Worm (Caenorhabditis elegans): Measurements from ENCODE around the gene far-4.

DNA sequence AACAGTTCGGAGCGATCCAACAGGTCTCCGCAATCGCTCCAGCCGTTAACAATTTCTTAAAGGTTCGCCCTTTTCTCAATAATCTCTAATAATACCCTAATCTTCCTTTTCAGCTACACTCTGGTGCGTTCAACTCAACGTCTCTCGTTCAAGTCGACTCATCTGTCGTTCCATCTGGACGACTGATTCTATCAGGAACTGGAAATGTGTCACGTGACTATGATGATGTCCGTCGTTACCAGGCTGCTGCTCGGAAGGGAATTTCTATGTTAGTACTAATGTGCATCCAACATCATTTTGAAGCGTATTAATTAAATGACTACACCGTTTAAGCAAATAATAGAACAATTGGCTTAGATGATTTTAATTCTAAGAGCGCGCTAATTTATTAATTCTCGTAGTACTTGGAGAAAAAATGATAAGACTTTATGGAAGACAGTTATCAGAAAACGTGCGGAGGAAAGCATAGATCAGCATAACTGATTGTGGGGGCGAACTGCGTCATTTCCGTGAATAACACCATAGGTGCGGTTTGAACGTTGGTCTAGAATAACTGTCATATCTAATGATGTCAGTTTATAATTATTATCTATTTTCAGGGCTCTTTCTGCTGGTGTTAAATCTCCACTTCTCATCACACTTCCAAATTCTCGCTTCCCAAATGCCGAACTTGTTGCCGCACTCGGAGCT, 44.5 kb upstream of the far-4 start:
- no peak for TF ChIP-seq scrt-1 (GFP tag; IDR thresholded peaks at IDR 0.05)
- TF ChIP-seq ceh-13 (GFP tag; optimal IDR thresholded peaks at IDR 0.05), result no peak
- no peak for TF ChIP-seq aly-1 (tag; optimal IDR thresholded peaks at IDR 0.05)
- no peak for TF ChIP-seq ceh-36 (tag; optimal IDR thresholded peaks at IDR 0.05)
- TF ChIP-seq flt-1 (GFP tag; IDR thresholded peaks at IDR 0.05), result no peak
- TF ChIP-seq ama-1 (optimal IDR thresholded peaks at IDR 0.05), result no peak
- no peak for TF ChIP-seq pes-1 (GFP tag; IDR thresholded peaks at IDR 0.05)
- TF ChIP-seq tra-4 (tag; optimal IDR thresholded peaks at IDR 0.05), result no peak
- TF ChIP-seq tbx-37 (GFP tag; conservative IDR thresholded peaks at IDR 0.05), result no peak
- no peak for TF ChIP-seq hnd-1 (tag; optimal IDR thresholded peaks at IDR 0.05)
- TF ChIP-seq ets-7 (tag; optimal IDR thresholded peaks at IDR 0.05), result no peak

Measured in whole organism, early embryonic.